Fruit fly (Drosophila melanogaster): ENCODE measurements around the gene CG15695.

DNA sequence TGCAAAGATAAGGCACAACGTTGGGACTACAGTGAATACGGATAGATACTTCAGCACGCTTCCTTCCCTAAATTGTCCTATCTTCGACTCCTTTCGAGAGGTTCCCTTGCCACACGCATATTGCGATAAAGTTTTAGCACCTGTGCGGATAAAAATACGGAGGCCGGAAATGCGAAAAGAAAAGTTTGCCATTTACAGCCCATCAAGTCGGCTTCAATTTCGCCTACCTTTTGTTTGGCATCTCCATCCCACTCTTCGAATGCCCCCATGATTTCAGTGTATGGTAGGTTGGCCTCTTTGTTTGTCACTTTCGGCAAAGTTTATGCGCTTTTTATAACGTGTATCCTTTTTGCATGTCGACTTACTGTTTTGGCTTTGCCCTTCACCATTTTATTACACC is 34.7 kb downstream of the CG15695 start:
- TF ChIP-seq psq (optimal IDR thresholded peaks at IDR 0.05) (no peak), pan (optimal IDR thresholded peaks at IDR 0.05) (no peak), Dll (optimal IDR thresholded peaks at IDR 0.05) (no peak), usp (GFP tag; optimal IDR thresholded peaks at IDR 0.05) (no peak), EcR (GFP tag; optimal IDR thresholded peaks at IDR 0.05) (no peak)

Measured in whole organism.